Worm (Caenorhabditis elegans) whole organism, late embryonic: Measurements from ENCODE around the gene nas-31.

Experiments used
- C38D4.7 ChIP-seq: fragments of 200-800 bp; sonication (Bioruptor generic); optimal IDR thresholded peaks from 2 replicates; lab custom pipeline; 2018; ENCODE audit warnings: mild to moderate bottlenecking, missing genetic modification characterization, moderate library complexity, missing compliant biosample characterization
- F13H6.1 ChIP-seq: sonication (generic microtip); optimal IDR thresholded peaks from 2 replicates; lab custom pipeline; 2016; ENCODE audit warnings: missing genetic modification characterization, missing compliant biosample characterization
- K02D7.2 ChIP-seq: sonication (generic microtip); optimal IDR thresholded peaks from 2 replicates; lab custom pipeline; 2017; ENCODE audit warnings: mild to moderate bottlenecking, missing genetic modification characterization, missing compliant biosample characterization
- ama-1 ChIP-seq: fragments of 150-350 bp; optimal IDR thresholded peaks from 2 replicates; lab custom pipeline; 2014
- ceh-2 ChIP-seq: sonication (generic microtip); optimal IDR thresholded peaks from 2 replicates; lab custom pipeline; 2016; ENCODE audit warnings: missing genotype, missing genetic modification characterization, missing compliant biosample characterization
- che-1 ChIP-seq: sonication (generic microtip); optimal IDR thresholded peaks from 2 replicates; lab custom pipeline; 2016; ENCODE audit warnings: mild to moderate bottlenecking, missing genetic modification characterization, missing compliant biosample characterization
- elt-4 ChIP-seq: sonication (generic microtip); optimal IDR thresholded peaks from 2 replicates; lab custom pipeline; 2016; ENCODE audit warnings: missing genetic modification characterization, missing compliant biosample characterization
- madf-2 ChIP-seq: sonication (generic microtip); optimal IDR thresholded peaks from 2 replicates; lab custom pipeline; 2017; ENCODE audit warnings: missing genetic modification characterization, missing compliant biosample characterization
- nfya-1 ChIP-seq: sonication (generic microtip); optimal IDR thresholded peaks from 2 replicates; lab custom pipeline; 2017; ENCODE audit warnings: missing genetic modification characterization, mild to moderate bottlenecking, missing compliant biosample characterization, antibody characterized with exemption, moderate library complexity
- pqm-1 ChIP-seq: sonication (generic microtip); optimal IDR thresholded peaks from 2 replicates; lab custom pipeline; 2016; ENCODE audit warnings: missing genetic modification characterization, missing compliant biosample characterization
- sox-2 ChIP-seq: fragments of 200-800 bp; sonication (Bioruptor generic); IDR thresholded peaks from 2 replicates; pipeline ENCODE4 v1.3.6; 2022; ENCODE audit warnings: missing genetic modification reagents, missing genetic modification characterization, missing compliant biosample characterization
- tbx-7 ChIP-seq: sonication (generic microtip); optimal IDR thresholded peaks from 2 replicates; lab custom pipeline; 2016; ENCODE audit warnings: missing genotype, missing genetic modification characterization, missing compliant biosample characterization
- unc-55 ChIP-seq: sonication (generic microtip); optimal IDR thresholded peaks from 2 replicates; lab custom pipeline; 2017; ENCODE audit warnings: missing biosample characterization, missing genetic modification reagents, missing genetic modification characterization
- unc-86 ChIP-seq: sonication (generic microtip); optimal IDR thresholded peaks from 2 replicates; lab custom pipeline; 2016; ENCODE audit warnings: missing genetic modification characterization, missing compliant biosample characterization

DNA sequence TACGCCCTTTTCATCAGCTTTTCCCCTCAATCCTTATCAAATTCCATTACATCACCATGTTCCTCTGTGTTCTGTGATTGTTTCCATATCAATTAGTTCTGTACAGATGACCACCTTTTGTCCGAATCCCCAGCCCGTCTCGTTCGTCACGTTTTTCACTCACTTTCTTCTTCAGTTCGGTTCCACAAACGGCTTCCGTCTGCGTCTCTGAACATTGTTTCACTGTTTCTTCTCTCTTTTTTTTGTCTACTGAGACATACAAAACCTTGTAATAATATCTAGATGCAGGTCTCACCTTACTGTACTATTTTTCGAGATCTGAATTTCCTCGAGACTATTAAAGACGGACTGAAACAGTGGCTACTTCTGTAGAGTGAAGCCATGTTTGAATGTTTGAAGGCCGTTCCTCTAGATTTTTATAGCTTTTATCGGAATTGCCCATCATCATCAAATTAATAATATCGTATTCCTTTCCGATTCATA is 35.2 kb downstream of the nas-31 start, which contains the start of gene F32D8.3:
- TF ChIP-seq tbx-7, result no peak
- TF ChIP-seq K02D7.2 (tag; lab: Kevin White, UChicago), result no peak
- no peak for TF ChIP-seq che-1
- no peak for TF ChIP-seq ama-1 (lab: Kevin White, UChicago)
- TF ChIP-seq C38D4.7 (GFP tag; lab: Kevin White, UChicago), result no peak
- no peak for TF ChIP-seq elt-4 (tag; lab: Kevin White, UChicago)
- TF ChIP-seq nfya-1 (tag; lab: Kevin White, UChicago), result no peak
- no peak for TF ChIP-seq pqm-1 (tag; lab: Kevin White, UChicago)
- TF ChIP-seq sox-2, result no peak
- TF ChIP-seq madf-2, result no peak
- TF ChIP-seq unc-55, result no peak
- TF ChIP-seq ceh-2 (tag; lab: Kevin White, UChicago), result no peak
- TF ChIP-seq unc-86, result no peak
- no peak for TF ChIP-seq F13H6.1
